Fruit fly (Drosophila melanogaster): ENCODE data around the gene CG10657.

CG10657 gene

dm6 chr3L:12533392-12534070 lies 36.5 kb upstream of the CG10657 start, which contains the start of the genes Tsf2 and CG34242 (continued):
- TF ChIP-seq Stat92E (GFP tag; optimal IDR thresholded peaks at IDR 0.05) (peak in 1 of 3 experiments; percentile 26), sqz (GFP tag; optimal IDR thresholded peaks at IDR 0.05) (no peak), CG5245 (GFP tag; optimal IDR thresholded peaks at IDR 0.05) (peak; percentile 8), inv (GFP tag; IDR thresholded peaks at IDR 0.05; ENCODE audit: partially characterized antibody) (no peak), HHEX (GFP tag; optimal IDR thresholded peaks at IDR 0.05) (peak; percentile 74), CG5180 (GFP tag; optimal IDR thresholded peaks at IDR 0.05) (no peak), CG10209 (GFP tag; optimal IDR thresholded peaks at IDR 0.05) (peak; percentile 4), dan (GFP tag; IDR thresholded peaks at IDR 0.05) (peak; percentile 84), usp (GFP tag; optimal IDR thresholded peaks at IDR 0.05) (no peak), tup (GFP tag; optimal IDR thresholded peaks at IDR 0.05) (peak; percentile 60), CG2129 (GFP tag; IDR thresholded peaks at IDR 0.05; ENCODE audit: partially characterized antibody) (no peak), amos (GFP tag; IDR thresholded peaks at IDR 0.05; ENCODE audit: partially characterized antibody) (no peak), CG7987 (GFP tag; optimal IDR thresholded peaks at IDR 0.05) (peak; percentile 59), Adf1 (GFP tag; IDR thresholded peaks at IDR 0.05) (no peak), phol (tag; optimal IDR thresholded peaks at IDR 0.05) (peak; percentile 92), Dref (GFP tag; IDR thresholded peaks at IDR 0.05) (no peak), crol (GFP tag; IDR thresholded peaks at IDR 0.05) (no peak), CG12155 (GFP tag; optimal IDR thresholded peaks at IDR 0.05) (peak; percentile 1), Pdp1 (GFP tag; optimal IDR thresholded peaks at IDR 0.05) (peak in 1 of 2 experiments; percentile 26), exex (tag; optimal IDR thresholded peaks at IDR 0.05) (no peak), CG11093 (GFP tag; IDR thresholded peaks at IDR 0.05) (peak; percentile 75; the same call in 2 of the 3 replicates), CG2889 (GFP tag; IDR thresholded peaks at IDR 0.05) (no peak), Med (GFP tag) (peak; percentile 72), trh (GFP tag; optimal IDR thresholded peaks at IDR 0.05) (no peak), dimm (GFP tag; IDR thresholded peaks at IDR 0.05) (peak; percentile 87), hkb (optimal IDR thresholded peaks at IDR 0.05) (no peak), hkb (GFP tag; IDR thresholded peaks at IDR 0.05) (peak; percentile 85), Deaf1 (tag; optimal IDR thresholded peaks at IDR 0.05) (no peak), zen (tag; optimal IDR thresholded peaks at IDR 0.05) (peak; percentile 86), eyg (GFP tag; optimal IDR thresholded peaks at IDR 0.05) (no peak), Optix (GFP tag; IDR thresholded peaks at IDR 0.05) (peak; percentile 74), oc (tag; optimal IDR thresholded peaks at IDR 0.05) (no peak), CG14014 (GFP tag; IDR thresholded peaks at IDR 0.05) (peak; percentile 94), knrl (GFP tag; IDR thresholded peaks at IDR 0.05; ENCODE audit: partially characterized antibody) (no peak), Six4 (GFP tag; optimal IDR thresholded peaks at IDR 0.05) (peak; percentile 71), B-H1 (GFP tag; IDR thresholded peaks at IDR 0.05) (peak; percentile 54; the same call in 2 of the 3 replicates), CG15479 (GFP tag; optimal IDR thresholded peaks at IDR 0.05) (no peak), CG18476 (GFP tag; optimal IDR thresholded peaks at IDR 0.05) (no peak), CG11560 (tag; IDR thresholded peaks at IDR 0.05) (peak; percentile 87)

- TF ChIP-seq Sry-β (GFP tag; optimal IDR thresholded peaks at IDR 0.05) (no peak), CG7839 (tag; optimal IDR thresholded peaks at IDR 0.05) (no peak), CG7928 (GFP tag; optimal IDR thresholded peaks at IDR 0.05) (no peak), CrebB (tag; optimal IDR thresholded peaks at IDR 0.05) (no peak), Ets65A (GFP tag) (peak; percentile 36), CG11723 (GFP tag; optimal IDR thresholded peaks at IDR 0.05) (no peak), nerfin-2 (GFP tag; IDR thresholded peaks at IDR 0.05; ENCODE audit: partially characterized antibody) (peak; percentile 30; the same call in 1 of the 2 replicates), CG4730 (GFP tag; IDR thresholded peaks at IDR 0.05) (no peak), p53 (GFP tag; optimal IDR thresholded peaks at IDR 0.05) (no peak), Mad (GFP tag; optimal IDR thresholded peaks at IDR 0.05) (no peak), Abd-B (GFP tag; optimal IDR thresholded peaks at IDR 0.05) (no peak)
Observed at dm6 chr3L:12532220-12532619, 35.2 kb upstream of the CG10657 start.

Measured in whole organism, embryonic.